Worm (Caenorhabditis elegans) whole organism, young adult: ENCODE data around the gene nhr-48.

Experiments
- C06A6.2 ChIP-seq: fragments of 200-800 bp; sonication (Bioruptor generic); conservative IDR thresholded peaks from 2 replicates; pipeline ENCODE4 v1.3.6; 2022; ENCODE audit warnings: missing genetic modification characterization, missing compliant biosample characterization
- F23B12.7 ChIP-seq: sonication (generic microtip); optimal IDR thresholded peaks from 2 replicates; lab custom pipeline; 2017; ENCODE audit warnings: missing genetic modification characterization, mild to moderate bottlenecking, missing compliant biosample characterization, antibody characterized with exemption, moderate library complexity; ENCODE audit not compliant: insufficient read depth
- F49E8.2 ChIP-seq: sonication (generic microtip); optimal IDR thresholded peaks from 3 replicates; lab custom pipeline; 2017; ENCODE audit warnings: missing genetic modification characterization, mild to moderate bottlenecking, missing compliant biosample characterization, antibody characterized with exemption, moderate library complexity; ENCODE audit not compliant: insufficient read depth
- F55B11.4 ChIP-seq: sonication (generic microtip); optimal IDR thresholded peaks from 2 replicates; lab custom pipeline; 2016; ENCODE audit warnings: missing compliant biosample characterization, missing genetic modification characterization, borderline replicate concordance; ENCODE audit not compliant: insufficient read depth
- F57C9.4 ChIP-seq: sonication (generic microtip); optimal IDR thresholded peaks from 2 replicates; lab custom pipeline; 2017; ENCODE audit warnings: mild to moderate bottlenecking, missing genetic modification characterization, missing compliant biosample characterization
- Y53F4B.3 ChIP-seq: fragments of 200-800 bp; sonication (Bioruptor generic); IDR thresholded peaks from 2 replicates; pipeline ENCODE4 v1.3.6; 2022; ENCODE audit warnings: missing genetic modification reagents, missing genetic modification characterization, missing compliant biosample characterization
- Y79H2A.3 ChIP-seq: fragments of 200-800 bp; sonication (Bioruptor generic); conservative IDR thresholded peaks from 2 replicates; pipeline ENCODE4 v1.3.6; 2022; ENCODE audit warnings: missing genetic modification reagents, missing genetic modification characterization, missing compliant biosample characterization
- ama-1 ChIP-seq, 3 experiments: fragments of 150-350 bp in 1 of 3; sonication (generic microtip) in 2 of 3; optimal IDR thresholded peaks; 2 replicates each; lab custom pipeline; 2014 to 2018; ENCODE audit warnings: missing biosample characterization in 2 of 3, missing genetic modification characterization in 2 of 3, missing genetic modification reagents in 2 of 3
- atf-7 ChIP-seq: sonication (generic microtip); optimal IDR thresholded peaks from 2 replicates; lab custom pipeline; 2017; ENCODE audit warnings: mild to moderate bottlenecking, missing genetic modification characterization, missing compliant biosample characterization
- athp-1 ChIP-seq: sonication (generic microtip); optimal IDR thresholded peaks from 2 replicates; lab custom pipeline; 2017; ENCODE audit warnings: mild to moderate bottlenecking, missing genetic modification characterization, missing compliant biosample characterization
- attf-3 ChIP-seq: fragments of 200-800 bp; sonication (Bioruptor generic); conservative IDR thresholded peaks from 2 replicates; pipeline ENCODE4 v1.3.6; 2022; ENCODE audit warnings: missing genetic modification reagents, missing genetic modification characterization, missing compliant biosample characterization
- bed-2 ChIP-seq: fragments of 200-800 bp; sonication (Bioruptor generic); IDR thresholded peaks from 2 replicates; pipeline ENCODE4 v1.3.6; 2022; ENCODE audit warnings: missing genetic modification reagents, missing genetic modification characterization, missing compliant biosample characterization
- ccch-3 ChIP-seq: fragments of 200-800 bp; sonication (Bioruptor generic); optimal IDR thresholded peaks from 2 replicates; lab custom pipeline; 2018; ENCODE audit warnings: mild to moderate bottlenecking, missing genetic modification characterization, missing compliant biosample characterization
- ceh-58 ChIP-seq: fragments of 200-800 bp; sonication (Bioruptor generic); IDR thresholded peaks from 2 replicates; pipeline ENCODE4 v1.3.6; 2022; ENCODE audit warnings: missing genetic modification characterization, missing compliant biosample characterization
- die-1 ChIP-seq: sonication (generic microtip); optimal IDR thresholded peaks from 2 replicates; lab custom pipeline; 2016; ENCODE audit warnings: missing genotype, mild to moderate bottlenecking, missing genetic modification characterization, missing compliant biosample characterization
- dox-1 ChIP-seq: fragments of 200-800 bp; sonication (Bioruptor generic); IDR thresholded peaks from 2 replicates; pipeline ENCODE4 v1.3.6; 2022; ENCODE audit warnings: missing genetic modification reagents, missing genetic modification characterization, missing compliant biosample characterization
- dpff-1 ChIP-seq: sonication (generic microtip); optimal IDR thresholded peaks from 2 replicates; lab custom pipeline; 2017; ENCODE audit warnings: mild to moderate bottlenecking, missing genetic modification characterization, missing compliant biosample characterization
- egl-18 ChIP-seq: fragments of 200-800 bp; sonication (Bioruptor generic); IDR thresholded peaks from 2 replicates; pipeline ENCODE4 v1.3.6; 2022; ENCODE audit warnings: missing genetic modification reagents, missing genetic modification characterization, missing compliant biosample characterization
- egl-44 ChIP-seq: fragments of 200-800 bp; sonication (Bioruptor generic); IDR thresholded peaks from 2 replicates; pipeline ENCODE4 v1.3.6; 2022; ENCODE audit warnings: missing genetic modification reagents, missing genetic modification characterization, missing compliant biosample characterization
- egrh-3 ChIP-seq: fragments of 200-800 bp; sonication (Bioruptor generic); IDR thresholded peaks from 2 replicates; pipeline ENCODE4 v1.3.6; 2022; ENCODE audit warnings: missing genetic modification reagents, missing genetic modification characterization, missing compliant biosample characterization
- fkh-3 ChIP-seq: sonication (generic microtip); optimal IDR thresholded peaks from 2 replicates; lab custom pipeline; 2016; ENCODE audit warnings: mild to moderate bottlenecking, missing genetic modification characterization, missing compliant biosample characterization
- hlh-12 ChIP-seq: sonication (generic microtip); optimal IDR thresholded peaks from 2 replicates; lab custom pipeline; 2016; ENCODE audit warnings: missing genetic modification characterization, missing compliant biosample characterization
- hlh-26 ChIP-seq: fragments of 200-800 bp; sonication (Bioruptor generic); conservative IDR thresholded peaks from 2 replicates; pipeline ENCODE4 v1.3.6; 2022; ENCODE audit warnings: missing genetic modification reagents, missing genetic modification characterization, missing compliant biosample characterization
- hsf-1 ChIP-seq: fragments of 200-800 bp; sonication (Bioruptor generic); IDR thresholded peaks from 2 replicates; pipeline ENCODE4 v1.3.6; 2022; ENCODE audit warnings: missing genetic modification reagents, missing genetic modification characterization, missing compliant biosample characterization
- let-607 ChIP-seq, 2 experiments: fragments of 200-800 bp in 1 of 2; sonication (Bioruptor generic) in 1 of 2; sonication (generic microtip) in 1 of 2; optimal IDR thresholded peaks; 2 replicates each; lab custom pipeline; 2016 to 2018; ENCODE audit warnings: mild to moderate bottlenecking in 2 of 2, missing compliant biosample characterization in 2 of 2, missing genetic modification characterization in 2 of 2, moderate library complexity in 2 of 2, missing genotype in 1 of 2
- lin-26 ChIP-seq: fragments of 200-800 bp; sonication (Bioruptor generic); IDR thresholded peaks from 2 replicates; pipeline ENCODE4 v1.3.6; 2022; ENCODE audit warnings: missing genetic modification reagents, missing genetic modification characterization, missing compliant biosample characterization
- lsy-27 ChIP-seq: sonication (generic microtip); optimal IDR thresholded peaks from 2 replicates; lab custom pipeline; 2017; ENCODE audit warnings: missing genetic modification characterization, mild to moderate bottlenecking, missing compliant biosample characterization, antibody characterized with exemption, missing genotype, borderline replicate concordance; ENCODE audit not compliant: insufficient read depth
- madf-8 ChIP-seq: fragments of 200-800 bp; sonication (Bioruptor generic); conservative IDR thresholded peaks from 2 replicates; pipeline ENCODE4 v1.3.6; 2022; ENCODE audit warnings: missing genetic modification reagents, missing genetic modification characterization, missing compliant biosample characterization
- mxl-1 ChIP-seq: sonication (generic microtip); optimal IDR thresholded peaks from 2 replicates; lab custom pipeline; 2016; ENCODE audit warnings: missing genetic modification characterization, missing compliant biosample characterization
- nfyb-1 ChIP-seq: fragments of 200-800 bp; sonication (Bioruptor generic); IDR thresholded peaks from 2 replicates; pipeline ENCODE4 v1.3.6; 2022; ENCODE audit warnings: missing genetic modification reagents, missing genetic modification characterization, missing compliant biosample characterization
- nhr-90 ChIP-seq: sonication (generic microtip); optimal IDR thresholded peaks from 2 replicates; lab custom pipeline; 2016; ENCODE audit warnings: missing genotype, mild to moderate bottlenecking, missing genetic modification characterization, missing compliant biosample characterization
- pha-4 ChIP-seq: fragments of 150-350 bp; sonication (generic microtip); optimal IDR thresholded peaks from 2 replicates; lab custom pipeline; 2014; ENCODE audit warnings: missing biosample characterization, missing genetic modification reagents, missing genetic modification characterization
- rcor-1 ChIP-seq: fragments of 200-800 bp; sonication (Bioruptor generic); IDR thresholded peaks from 2 replicates; pipeline ENCODE4 v1.3.6; 2022; ENCODE audit warnings: missing genetic modification reagents, missing genetic modification characterization, missing compliant biosample characterization
- rpc-1 ChIP-seq, 2 experiments: fragments of 150-350 bp in 1 of 2; sonication (generic microtip) in 1 of 2; optimal IDR thresholded peaks; 2 replicates each; lab custom pipeline; 2014 to 2018; ENCODE audit warnings: missing biosample characterization in 1 of 2, missing genetic modification characterization in 1 of 2, missing genetic modification reagents in 1 of 2, missing genotype in 1 of 2
- sdz-38 ChIP-seq: sonication (generic microtip); optimal IDR thresholded peaks from 2 replicates; lab custom pipeline; 2016; ENCODE audit warnings: missing genotype, missing genetic modification characterization, missing compliant biosample characterization
- snpc-1.3 ChIP-seq: sonication (generic microtip); optimal IDR thresholded peaks from 2 replicates; lab custom pipeline; 2017; ENCODE audit warnings: missing genetic modification characterization, mild to moderate bottlenecking, missing compliant biosample characterization, antibody characterized with exemption, moderate library complexity, missing genotype, missing genetic modification reagents; ENCODE audit not compliant: insufficient read depth
- somi-1 ChIP-seq: fragments of 200-800 bp; sonication (Bioruptor generic); optimal IDR thresholded peaks from 2 replicates; lab custom pipeline; 2018; ENCODE audit warnings: mild to moderate bottlenecking, missing genetic modification characterization, missing compliant biosample characterization
- tbx-9 ChIP-seq: sonication (generic microtip); optimal IDR thresholded peaks from 2 replicates; lab custom pipeline; 2016; ENCODE audit warnings: borderline replicate concordance, missing genetic modification characterization, inconsistent platforms, missing compliant biosample characterization
- unc-130 ChIP-seq: sonication (generic microtip); optimal IDR thresholded peaks from 2 replicates; lab custom pipeline; 2016; ENCODE audit warnings: missing genetic modification reagents, missing genetic modification characterization, missing compliant biosample characterization
- xnd-1 ChIP-seq: sonication (generic microtip); optimal IDR thresholded peaks from 2 replicates; lab custom pipeline; 2016; ENCODE audit warnings: missing genotype, missing genetic modification reagents, missing genetic modification characterization, missing compliant biosample characterization
- ztf-22 ChIP-seq: fragments of 200-800 bp; sonication (Bioruptor generic); optimal IDR thresholded peaks from 2 replicates; lab custom pipeline; 2018; ENCODE audit warnings: mild to moderate bottlenecking, missing genetic modification characterization, moderate library complexity, missing compliant biosample characterization
- ztf-25 ChIP-seq: fragments of 200-800 bp; sonication (Bioruptor generic); IDR thresholded peaks from 2 replicates; pipeline ENCODE4 v1.3.6; 2022; ENCODE audit warnings: missing genetic modification reagents, missing genetic modification characterization, missing compliant biosample characterization
- ztf-26 ChIP-seq: sonication (generic microtip); optimal IDR thresholded peaks from 2 replicates; lab custom pipeline; 2017; ENCODE audit warnings: missing genetic modification characterization, missing compliant biosample characterization
- ztf-3 ChIP-seq: fragments of 200-800 bp; sonication (Bioruptor generic); optimal IDR thresholded peaks from 2 replicates; lab custom pipeline; 2018; ENCODE audit warnings: mild to moderate bottlenecking, missing genetic modification characterization, missing compliant biosample characterization

The nhr-48 gene

DNA sequence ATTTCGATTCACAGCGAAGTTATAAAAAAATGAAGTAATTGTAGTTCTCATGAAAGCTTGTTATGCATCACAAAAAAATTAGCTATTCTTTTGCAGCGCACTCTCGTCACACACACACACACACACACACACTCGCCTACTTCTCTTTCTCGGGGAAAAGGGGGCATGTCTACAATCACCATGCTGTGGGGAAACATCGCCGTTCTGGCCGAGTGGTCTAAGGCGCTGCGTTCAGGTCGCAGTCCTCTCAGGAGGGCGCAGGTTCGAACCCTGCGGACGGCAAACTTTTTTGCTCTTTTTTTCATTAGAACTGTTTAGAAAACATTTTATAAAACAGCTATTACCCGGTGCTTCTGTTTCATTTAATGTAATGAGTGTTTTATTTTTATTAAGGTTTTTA lies 33.8 kb downstream of the nhr-48 start (continued):
- TF ChIP-seq F49E8.2 (tag; lab: Kevin White, UChicago) (peak; percentile 20), lsy-27 (tag; lab: Kevin White, UChicago) (no peak), dox-1 (GFP tag; lab: Robert Waterston, UW) (peak; percentile 93), lin-26 (peak; percentile 96), ztf-22 (GFP tag; lab: Kevin White, UChicago) (no peak), snpc-1.3 (tag; lab: Kevin White, UChicago) (peak; percentile 11), madf-8 (no peak), die-1 (peak; percentile 82), bed-2 (GFP tag; lab: Robert Waterston, UW) (peak; percentile 21; the same call in 1 of the 2 replicates), attf-3 (0 out of 2 replicates have a peak, but pooled peaks have one; percentile 36), F55B11.4 (no peak), ceh-58 (GFP tag; lab: Robert Waterston, UW) (no peak), mxl-1 (tag; lab: Kevin White, UChicago) (peak; percentile 64), ztf-3 (GFP tag; lab: Kevin White, UChicago) (no peak), Y79H2A.3 (GFP tag; lab: Robert Waterston, UW) (0 out of 2 replicates have a peak, but pooled peaks have one; percentile 17), atf-7 (peak; percentile 55), xnd-1 (no peak), nhr-90 (tag; lab: Kevin White, UChicago) (peak; percentile 86), rpc-1 (optimal IDR thresholded peaks at IDR 0.05; lab: Kevin White, UChicago) (peak; percentile 89), rpc-1 (tag; optimal IDR thresholded peaks at IDR 0.05; lab: Kevin White, UChicago) (peak; percentile 89), egrh-3 (GFP tag; lab: Robert Waterston, UW) (peak; percentile 80), unc-130 (GFP tag; lab: Kevin White, UChicago) (peak; percentile 36), tbx-9 (tag; lab: Kevin White, UChicago) (no peak), hlh-12 (tag; lab: Kevin White, UChicago) (no peak), hlh-26 (GFP tag; lab: Robert Waterston, UW) (no peak), athp-1 (peak; percentile 60), let-607 (tag; optimal IDR thresholded peaks at IDR 0.05; lab: Kevin White, UChicago) (peak; percentile 29 to 42), F23B12.7 (tag; lab: Kevin White, UChicago) (peak; percentile 83), C06A6.2 (0 out of 2 replicates have a peak, but pooled peaks have one; percentile 31), ztf-26 (tag; lab: Kevin White, UChicago) (peak; percentile 46), ama-1 (optimal IDR thresholded peaks at IDR 0.05; lab: Kevin White, UChicago) (no peak), ama-1 (GFP tag; optimal IDR thresholded peaks at IDR 0.05; lab: Kevin White, UChicago) (peak in 1 of 2 experiments; percentile 66), ztf-25 (peak; percentile 83), F57C9.4 (tag; lab: Kevin White, UChicago) (no peak), sdz-38 (peak; percentile 63), rcor-1 (GFP tag; lab: Robert Waterston, UW) (peak; percentile 82), hsf-1 (GFP tag; lab: Robert Waterston, UW) (no peak), dpff-1 (no peak), egl-18 (GFP tag; lab: Robert Waterston, UW) (peak; percentile 43; the same call in 1 of the 2 replicates), pha-4 (tag; lab: Kevin White, UChicago) (no peak), Y53F4B.3 (GFP tag; lab: Robert Waterston, UW) (peak; percentile 27; the same call in 1 of the 2 replicates), nfyb-1 (peak; percentile 88), fkh-3 (tag; lab: Kevin White, UChicago) (peak; percentile 48), egl-44 (GFP tag; lab: Robert Waterston, UW) (peak; percentile 87), somi-1 (GFP tag; lab: Kevin White, UChicago) (peak; percentile 44), ccch-3 (GFP tag; lab: Kevin White, UChicago) (no peak)
